Worm (Caenorhabditis elegans) whole organism, L4/young adult: ENCODE results near the gene Y97E10AR.1.

Experiments
- W03F9.2 ChIP-seq: fragments of 150-350 bp; optimal IDR thresholded peaks from 2 replicates; lab custom pipeline; 2014; ENCODE audit warnings: missing biosample characterization, missing genetic modification characterization
- dao-5 ChIP-seq: sonication (generic microtip); optimal IDR thresholded peaks from 2 replicates; lab custom pipeline; 2016; ENCODE audit warnings: missing genotype, missing genetic modification characterization, moderate library complexity, missing compliant biosample characterization
- him-1 ChIP-seq: sonication (generic microtip); optimal IDR thresholded peaks from 2 replicates; lab custom pipeline; 2016; ENCODE audit warnings: missing genotype, missing genetic modification reagents, missing genetic modification characterization, missing compliant biosample characterization

- TF ChIP-seq him-1 (no peak), W03F9.2 (tag; lab: Kevin White, UChicago) (no peak), dao-5 (tag; lab: Kevin White, UChicago) (no peak)
Observed at ce11 chrV:8019783-8020182, 18.5 kb downstream of the Y97E10AR.1 start.
